Fruit fly (Drosophila melanogaster): ENCODE measurements around the gene Vps13B.

DNA sequence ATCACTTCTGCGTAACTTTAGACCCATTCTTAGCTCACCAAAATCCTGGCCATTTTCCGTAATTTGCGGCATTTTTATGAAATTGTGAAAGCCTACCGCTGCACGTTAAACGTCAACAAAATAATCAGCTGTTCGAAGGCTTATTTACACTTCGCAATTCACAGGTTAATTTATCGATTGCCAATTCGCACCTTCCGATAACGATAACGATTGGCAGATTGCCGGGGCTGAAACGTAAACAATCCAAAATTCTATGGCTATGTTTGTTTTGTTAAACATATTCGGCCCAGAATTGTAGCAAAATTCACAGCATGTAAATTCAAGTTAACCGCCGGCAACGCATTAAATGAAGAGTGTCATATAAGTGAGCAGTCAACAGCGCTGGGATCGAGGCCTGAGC, at the start of gene Vps13B, which contains the start of gene eIF2Balpha:
- TF ChIP-seq pan (optimal IDR thresholded peaks at IDR 0.05) (no peak), usp (GFP tag; optimal IDR thresholded peaks at IDR 0.05) (no peak), Dll (optimal IDR thresholded peaks at IDR 0.05) (no peak)
